Worm (Caenorhabditis elegans) whole organism, midembryonic: ENCODE results near the gene heh-1.

Source experiments
- T22C8.4 ChIP-seq: fragments of 200-800 bp; sonication (Bioruptor generic); IDR thresholded peaks from 2 replicates; pipeline ENCODE4 v1.3.6; 2022; ENCODE audit warnings: missing genetic modification characterization, missing compliant biosample characterization
- cog-1 ChIP-seq: sonication (generic microtip); optimal IDR thresholded peaks from 2 replicates; lab custom pipeline; 2016; ENCODE audit warnings: missing genetic modification characterization, missing compliant biosample characterization
- flt-1 ChIP-seq: fragments of 200-800 bp; sonication (Bioruptor generic); IDR thresholded peaks from 2 replicates; pipeline ENCODE4 v1.3.6; 2022; ENCODE audit warnings: missing genetic modification characterization, missing compliant biosample characterization
- klf-2 ChIP-seq: fragments of 200-800 bp; sonication (Bioruptor generic); conservative IDR thresholded peaks from 2 replicates; pipeline ENCODE4 v1.3.6; 2022; ENCODE audit warnings: missing genetic modification reagents, missing genetic modification characterization, missing compliant biosample characterization
- med-1 ChIP-seq: sonication (generic microtip); optimal IDR thresholded peaks from 2 replicates; lab custom pipeline; 2017; ENCODE audit warnings: missing genetic modification characterization, mild to moderate bottlenecking, missing compliant biosample characterization, antibody characterized with exemption, missing genetic modification reagents; ENCODE audit not compliant: insufficient read depth
- ref-1 ChIP-seq: fragments of 200-800 bp; sonication (Bioruptor generic); conservative IDR thresholded peaks from 2 replicates; pipeline ENCODE4 v1.3.6; 2022; ENCODE audit warnings: missing genetic modification reagents, missing genetic modification characterization, missing compliant biosample characterization
- tab-1 ChIP-seq: fragments of 200-800 bp; sonication (Bioruptor generic); IDR thresholded peaks from 2 replicates; pipeline ENCODE4 v1.3.6; 2022; ENCODE audit warnings: missing genetic modification characterization, missing compliant biosample characterization
- ztf-29 ChIP-seq: fragments of 200-800 bp; sonication (Bioruptor generic); IDR thresholded peaks from 2 replicates; pipeline ENCODE4 v1.3.6; 2022; ENCODE audit warnings: missing genetic modification reagents, missing genetic modification characterization, missing compliant biosample characterization

DNA sequence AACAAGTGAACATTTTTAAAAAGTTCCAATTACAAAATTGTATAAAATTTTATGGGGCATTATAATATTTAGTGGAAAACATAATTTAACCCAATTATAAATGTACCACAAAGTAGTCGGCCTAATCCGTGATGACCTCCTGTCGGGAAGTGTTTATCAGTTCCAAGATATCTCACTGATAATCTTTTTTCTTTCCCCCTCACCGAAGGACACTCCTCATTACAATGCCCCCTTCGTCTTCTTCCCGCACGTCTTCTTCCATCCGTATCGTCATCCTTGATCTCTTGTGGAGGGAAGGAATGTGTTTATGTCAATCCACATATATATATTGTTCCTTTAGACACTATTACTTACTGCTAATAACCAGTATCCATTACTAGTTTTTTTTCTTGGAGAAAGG, 34.0 kb downstream of the heh-1 start, which contains the start of gene R148.5:
- TF ChIP-seq tab-1, result no peak
- no peak for TF ChIP-seq med-1 (GFP tag; lab: Kevin White, UChicago)
- no peak for TF ChIP-seq flt-1 (GFP tag; lab: Robert Waterston, UW)
- TF ChIP-seq T22C8.4 (GFP tag; lab: Robert Waterston, UW), result no peak
- no peak for TF ChIP-seq ref-1
- no peak for TF ChIP-seq cog-1 (tag; lab: Kevin White, UChicago)
- no peak for TF ChIP-seq ztf-29
- TF ChIP-seq klf-2 (GFP tag; lab: Robert Waterston, UW), result no peak
